Worm (Caenorhabditis elegans): Measurements from ENCODE around the gene grd-7.

- no peak for TF ChIP-seq egl-27 (tag; optimal IDR thresholded peaks at IDR 0.05)
- TF ChIP-seq fos-1 (tag; optimal IDR thresholded peaks at IDR 0.05): no peak
- TF ChIP-seq rbr-2 (tag; optimal IDR thresholded peaks at IDR 0.05): no peak
- no peak for TF ChIP-seq pha-4 (GFP tag; IDR thresholded peaks at IDR 0.05)
- no peak for TF ChIP-seq pha-4 (tag; optimal IDR thresholded peaks at IDR 0.05)
- TF ChIP-seq lin-15B (tag; optimal IDR thresholded peaks at IDR 0.05): no peak
- TF ChIP-seq php-3 (GFP tag; IDR thresholded peaks at IDR 0.05): no peak
- no peak for TF ChIP-seq nhr-237 (tag; optimal IDR thresholded peaks at IDR 0.05)
- no peak for TF ChIP-seq nhr-77 (tag; optimal IDR thresholded peaks at IDR 0.05)
- no peak for TF ChIP-seq mdl-1 (tag; optimal IDR thresholded peaks at IDR 0.05)
- TF ChIP-seq aly-2 (tag; optimal IDR thresholded peaks at IDR 0.05): no peak
Measured at ce11 chrX:7268965-7269364, 314 bp downstream of the grd-7 start.

Data from whole organism, L4 larva.